Fruit fly (Drosophila melanogaster): ENCODE results near the gene CG9503.

dm6 chrX:14929813-14930212 is 6.5 kb upstream of the CG9503 start:
- TF ChIP-seq dl (GFP tag; optimal IDR thresholded peaks at IDR 0.05; ENCODE audit: insufficient read depth in 1 of 2, partially characterized antibody in 2 of 2), result no peak
- no peak for TF ChIP-seq Vsx2 (GFP tag; optimal IDR thresholded peaks at IDR 0.05; ENCODE audit: partially characterized antibody)
- TF ChIP-seq h (GFP tag; optimal IDR thresholded peaks at IDR 0.05), result no peak
- TF ChIP-seq CG32264 (GFP tag; optimal IDR thresholded peaks at IDR 0.05), result no peak
- TF ChIP-seq pan (optimal IDR thresholded peaks at IDR 0.05), result no peak
